Fruit fly (Drosophila melanogaster) whole organism, embryonic: ENCODE results near the gene Pp4-19C.

Source experiments
- B-H2 ChIP-seq: fragments of 200-800 bp; sonication (Bioruptor generic); optimal IDR thresholded peaks from 2 replicates; lab custom pipeline; 2018; ENCODE audit warnings: missing biosample characterization, mild to moderate bottlenecking, missing genetic modification characterization
- CG10321 ChIP-seq: fragments of 200-800 bp; sonication (Bioruptor generic); IDR thresholded peaks from 2 replicates; pipeline ENCODE4 v1.3.6; 2022; ENCODE audit warnings: missing biosample characterization, missing genetic modification characterization
- CG12659 ChIP-seq: fragments of 200-800 bp; sonication (Bioruptor generic); optimal IDR thresholded peaks from 3 replicates; lab custom pipeline; 2017; ENCODE audit warnings: mild to moderate bottlenecking, missing biosample characterization, missing genetic modification reagents, missing genetic modification characterization
- CG13424 ChIP-seq: fragments of 200-800 bp; sonication (Bioruptor generic); optimal IDR thresholded peaks from 2 replicates; lab custom pipeline; 2019; ENCODE audit warnings: missing biosample characterization, mild to moderate bottlenecking, missing genetic modification characterization, moderate library complexity
- CG13894 ChIP-seq: fragments of 200-800 bp; sonication (Bioruptor generic); optimal IDR thresholded peaks from 3 replicates; lab custom pipeline; 2018; ENCODE audit warnings: missing biosample characterization, mild to moderate bottlenecking, missing genetic modification characterization, moderate library complexity
- CG17568 ChIP-seq: fragments of 200-800 bp; sonication (Bioruptor generic); optimal IDR thresholded peaks from 2 replicates; lab custom pipeline; 2018; ENCODE audit warnings: missing biosample characterization, mild to moderate bottlenecking, missing genetic modification characterization, moderate library complexity
- CG17829 ChIP-seq: fragments of 200-800 bp; optimal IDR thresholded peaks from 2 replicates; lab custom pipeline; 2019; ENCODE audit warnings: missing biosample characterization, mild to moderate bottlenecking, missing genetic modification characterization, moderate library complexity
- CG1792 ChIP-seq: fragments of 200-800 bp; sonication (Bioruptor generic); optimal IDR thresholded peaks from 2 replicates; lab custom pipeline; 2016; ENCODE audit warnings: missing biosample characterization, missing genetic modification characterization
- CG18599 ChIP-seq: fragments of 200-800 bp; sonication (Bioruptor generic); optimal IDR thresholded peaks from 3 replicates; lab custom pipeline; 2017; ENCODE audit warnings: missing biosample characterization, missing genetic modification characterization, mild to moderate bottlenecking, moderate library complexity, missing genetic modification reagents
- CG4854 ChIP-seq: fragments of 200-800 bp; sonication (Bioruptor generic); optimal IDR thresholded peaks from 2 replicates; lab custom pipeline; 2016; ENCODE audit warnings: missing biosample characterization, missing genetic modification characterization, inconsistent platforms
- CG7745 ChIP-seq: fragments of 200-800 bp; sonication (Bioruptor generic); optimal IDR thresholded peaks from 2 replicates; lab custom pipeline; 2018; ENCODE audit warnings: missing biosample characterization, mild to moderate bottlenecking, missing genetic modification characterization, moderate library complexity
- CG8388 ChIP-seq: fragments of 200-800 bp; sonication (Bioruptor generic); optimal IDR thresholded peaks from 2 replicates; lab custom pipeline; 2019; ENCODE audit warnings: missing biosample characterization, mild to moderate bottlenecking, missing genetic modification characterization, moderate library complexity
- Dref ChIP-seq: fragments of 200-800 bp; sonication (Bioruptor generic); IDR thresholded peaks from 2 replicates; pipeline ENCODE4 v1.3.6; 2022; ENCODE audit warnings: missing biosample characterization, missing genetic modification characterization
- E2f1 ChIP-seq: fragments of 200-800 bp; sonication (Bioruptor generic); IDR thresholded peaks from 2 replicates; pipeline ENCODE4 v1.3.6; 2022; ENCODE audit warnings: missing biosample characterization, missing genetic modification characterization
- E2f2 ChIP-seq: fragments of 200-800 bp; sonication (Bioruptor generic); IDR thresholded peaks from 2 replicates; pipeline ENCODE4 v1.3.6; 2022; ENCODE audit warnings: missing biosample characterization, missing genetic modification characterization
- Fer3 ChIP-seq: fragments of 200-800 bp; sonication (Bioruptor generic); optimal IDR thresholded peaks from 2 replicates; lab custom pipeline; 2018; ENCODE audit warnings: missing biosample characterization, mild to moderate bottlenecking, missing genetic modification characterization, moderate library complexity
- HLH54F ChIP-seq: fragments of 200-800 bp; sonication (Bioruptor generic); optimal IDR thresholded peaks from 3 replicates; lab custom pipeline; 2016; ENCODE audit warnings: missing biosample characterization, missing genetic modification characterization
- Hr78 ChIP-seq, 2 experiments: fragments of 200-800 bp in 1 of 2; fragments of >200 bp in 1 of 2; sonication (Bioruptor generic) in 1 of 2; optimal IDR thresholded peaks; 2 replicates each; lab custom pipeline; 2017 to 2019; ENCODE audit warnings: missing biosample characterization in 2 of 2, missing genetic modification characterization in 2 of 2, mild to moderate bottlenecking in 1 of 2, moderate library complexity in 1 of 2
- Med ChIP-seq: fragments of 200-800 bp; sonication (Bioruptor generic); peaks from one replicate; lab custom pipeline; 2016; ENCODE audit warnings: missing biosample characterization, missing genetic modification characterization, mild to moderate bottlenecking, inconsistent platforms, moderate library complexity
- NC2β ChIP-seq: fragments of 200-800 bp; sonication (Bioruptor generic); optimal IDR thresholded peaks from 2 replicates; lab custom pipeline; 2016; ENCODE audit warnings: missing biosample characterization, missing genetic modification characterization
- Trl ChIP-seq, 3 experiments: fragments of >200 bp in 2 of 3; fragments of 200-800 bp in 1 of 3; sonication (Bioruptor generic) in 1 of 3; optimal IDR thresholded peaks; 2 replicates in 1 of 3; 3 replicates in 2 of 3; lab custom pipeline; 2016 to 2017; ENCODE audit warnings: missing biosample characterization in 1 of 3, missing genetic modification characterization in 1 of 3
- Xrp1 ChIP-seq: fragments of 200-800 bp; sonication (Bioruptor generic); IDR thresholded peaks from 2 replicates; pipeline ENCODE4 v1.3.6; 2022; ENCODE audit warnings: missing biosample characterization, missing genetic modification characterization
- ab ChIP-seq: fragments of 200-800 bp; sonication (Bioruptor generic); optimal IDR thresholded peaks from 2 replicates; lab custom pipeline; 2016; ENCODE audit warnings: missing biosample characterization, missing genetic modification characterization
- ara ChIP-seq: fragments of 200-800 bp; sonication (Bioruptor generic); IDR thresholded peaks from 2 replicates; pipeline ENCODE4 v1.3.6; 2022; ENCODE audit warnings: missing biosample characterization, missing genetic modification characterization
- chinmo ChIP-seq: fragments of 200-800 bp; sonication (Bioruptor generic); IDR thresholded peaks from 4 replicates; pipeline ENCODE4 v1.3.6; 2022; ENCODE audit warnings: missing biosample characterization, missing genetic modification characterization; ENCODE audit not compliant: partially characterized antibody
- da ChIP-seq: fragments of 200-800 bp; sonication (Bioruptor generic); optimal IDR thresholded peaks from 2 replicates; lab custom pipeline; 2016; ENCODE audit warnings: missing biosample characterization, missing genetic modification characterization
- dan ChIP-seq: fragments of 200-800 bp; sonication (Bioruptor generic); IDR thresholded peaks from 2 replicates; pipeline ENCODE4 v1.3.6; 2022; ENCODE audit warnings: missing biosample characterization, missing genetic modification characterization
- disco-r ChIP-seq: fragments of 200-800 bp; sonication (Bioruptor generic); optimal IDR thresholded peaks from 2 replicates; lab custom pipeline; 2016; ENCODE audit warnings: missing biosample characterization, missing genetic modification characterization
- dmrt11E ChIP-seq: fragments of 200-800 bp; sonication (Bioruptor generic); optimal IDR thresholded peaks from 3 replicates; lab custom pipeline; 2018; ENCODE audit warnings: missing biosample characterization, mild to moderate bottlenecking, missing genetic modification characterization, moderate library complexity
- fu2 ChIP-seq: fragments of 200-800 bp; sonication (Bioruptor generic); optimal IDR thresholded peaks from 2 replicates; lab custom pipeline; 2016; ENCODE audit warnings: missing biosample characterization, missing genetic modification characterization
- gfzf ChIP-seq: fragments of 200-800 bp; sonication (Bioruptor generic); optimal IDR thresholded peaks from 2 replicates; lab custom pipeline; 2016; ENCODE audit warnings: missing biosample characterization, mild to moderate bottlenecking, missing genetic modification characterization, moderate library complexity
- hbn ChIP-seq: fragments of 200-800 bp; sonication (Bioruptor generic); IDR thresholded peaks from 2 replicates; pipeline ENCODE4 v1.3.6; 2022; ENCODE audit warnings: missing biosample characterization, missing genetic modification characterization; ENCODE audit not compliant: partially characterized antibody
- nau ChIP-seq: fragments of 200-800 bp; sonication (Bioruptor generic); optimal IDR thresholded peaks from 3 replicates; lab custom pipeline; 2017; ENCODE audit warnings: missing biosample characterization, mild to moderate bottlenecking, missing genetic modification characterization, missing genetic modification reagents
- pb ChIP-seq: fragments of 200-800 bp; sonication (Bioruptor generic); optimal IDR thresholded peaks from 3 replicates; lab custom pipeline; 2016; ENCODE audit warnings: missing biosample characterization, missing genetic modification characterization
- prd ChIP-seq, 3 experiments: fragments of >200 bp in 2 of 3; fragments of 200-800 bp in 1 of 3; sonication (Bioruptor generic) in 1 of 3; optimal IDR thresholded peaks in 2 of 3; IDR thresholded peaks in 1 of 3; 2 replicates in 2 of 3; 3 replicates in 1 of 3; pipeline versions ENCODE4 v1.3.6 to Lab custom; 2017 to 2022; ENCODE audit warnings: missing biosample characterization in 1 of 3, missing genetic modification characterization in 1 of 3
- scrt ChIP-seq: fragments of 200-800 bp; sonication (Bioruptor generic); optimal IDR thresholded peaks from 2 replicates; lab custom pipeline; 2018; ENCODE audit warnings: missing biosample characterization, mild to moderate bottlenecking, missing genetic modification characterization, moderate library complexity
- seq ChIP-seq: fragments of 200-800 bp; sonication (Bioruptor generic); IDR thresholded peaks from 2 replicates; pipeline ENCODE4 v1.3.6; 2022; ENCODE audit warnings: missing biosample characterization, missing genetic modification characterization
- sim ChIP-seq: fragments of 200-800 bp; sonication (Bioruptor generic); IDR thresholded peaks from 2 replicates; pipeline ENCODE4 v1.3.6; 2022; ENCODE audit warnings: missing biosample characterization, missing genetic modification characterization
- sisA ChIP-seq: fragments of 200-800 bp; sonication (Bioruptor generic); IDR thresholded peaks from 2 replicates; pipeline ENCODE4 v1.3.6; 2022; ENCODE audit warnings: missing biosample characterization, missing genetic modification characterization
- stwl ChIP-seq: fragments of 200-800 bp; sonication (Bioruptor generic); optimal IDR thresholded peaks from 3 replicates; lab custom pipeline; 2018; ENCODE audit warnings: missing biosample characterization, mild to moderate bottlenecking, missing genetic modification characterization, moderate library complexity
- tup ChIP-seq: fragments of 200-800 bp; sonication (Bioruptor generic); optimal IDR thresholded peaks from 2 replicates; lab custom pipeline; 2016; ENCODE audit warnings: missing biosample characterization, mild to moderate bottlenecking, missing genetic modification characterization, moderate library complexity
- usp ChIP-seq: fragments of >200 bp; optimal IDR thresholded peaks from 2 replicates; lab custom pipeline; 2017; ENCODE audit warnings: missing biosample characterization, missing genetic modification characterization
- zfh2 ChIP-seq: fragments of 200-800 bp; sonication (Bioruptor generic); optimal IDR thresholded peaks from 2 replicates; lab custom pipeline; 2016; ENCODE audit warnings: missing biosample characterization, missing genetic modification characterization

Gene Pp4-19C

DNA sequence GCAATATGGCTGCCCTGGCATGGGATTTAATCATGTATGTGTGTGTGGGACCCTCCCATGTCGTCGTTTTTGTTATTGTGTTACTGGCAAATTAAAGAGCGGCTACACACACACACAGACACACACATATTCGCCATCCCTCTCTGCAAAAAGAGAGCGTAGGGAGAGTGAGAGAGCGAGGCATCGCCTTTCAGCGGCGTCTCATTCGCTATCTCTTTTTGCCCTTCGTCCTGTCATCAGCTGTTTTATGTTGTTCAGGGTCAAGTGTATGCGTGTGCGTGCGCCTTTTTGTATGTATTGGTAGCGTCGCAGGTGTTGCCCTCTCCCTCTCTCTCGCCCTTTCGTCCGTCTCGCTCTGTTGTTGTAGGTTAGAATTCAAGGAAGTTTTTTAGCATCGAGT, 13.1 kb upstream of the Pp4-19C start (continued):
- no peak for TF ChIP-seq CG1792 (GFP tag; lab: Kevin White, UChicago)
- no peak for TF ChIP-seq dmrt11E (tag; lab: Kevin White, UChicago)
- no peak for TF ChIP-seq B-H2
- TF ChIP-seq E2f1 (GFP tag; lab: Robert Waterston, UW) = no peak
- no peak for TF ChIP-seq CG13894
- no peak for TF ChIP-seq sim (GFP tag; lab: Robert Waterston, UW)
- no peak for TF ChIP-seq usp (GFP tag; lab: Kevin White, UChicago)
- TF ChIP-seq CG7745 = no peak
- TF ChIP-seq da (GFP tag; lab: Kevin White, UChicago) = no peak
- no peak for TF ChIP-seq ara
- TF ChIP-seq CG17568 (GFP tag; lab: Kevin White, UChicago) = no peak
- TF ChIP-seq NC2β (GFP tag; lab: Kevin White, UChicago) = no peak
- no peak for TF ChIP-seq CG13424 (tag; lab: Kevin White, UChicago)
- TF ChIP-seq CG17829 = no peak
- 0 out of 4 replicates have a peak, but pooled peaks have one; percentile 40 for TF ChIP-seq chinmo (GFP tag; lab: Robert Waterston, UW)
- TF ChIP-seq Fer3 (tag; lab: Kevin White, UChicago) = no peak
- TF ChIP-seq pb = no peak
- no peak for TF ChIP-seq prd (optimal IDR thresholded peaks at IDR 0.05; lab: Kevin White, UChicago)
- no peak for TF ChIP-seq prd (GFP tag; IDR thresholded peaks at IDR 0.05; lab: Robert Waterston, UW)
- peak; percentile 23 for TF ChIP-seq Med (GFP tag; lab: Kevin White, UChicago)
- no peak for TF ChIP-seq CG12659 (GFP tag; lab: Kevin White, UChicago)
- TF ChIP-seq ab (GFP tag; lab: Kevin White, UChicago) = no peak
- TF ChIP-seq CG8388 (GFP tag; lab: Kevin White, UChicago) = no peak
- no peak for TF ChIP-seq nau (GFP tag; lab: Kevin White, UChicago)
- peak; percentile 50; the same call in 1 of the 2 replicates for TF ChIP-seq CG10321
- no peak for TF ChIP-seq CG4854
- no peak for TF ChIP-seq Dref (GFP tag; lab: Robert Waterston, UW)
- TF ChIP-seq Trl (optimal IDR thresholded peaks at IDR 0.05; lab: Kevin White, UChicago) = peak; percentile 7 to 57
- no peak for TF ChIP-seq Trl (GFP tag; optimal IDR thresholded peaks at IDR 0.05; lab: Kevin White, UChicago)
- no peak for TF ChIP-seq stwl (tag; lab: Kevin White, UChicago)
- TF ChIP-seq scrt = peak; percentile 47
- TF ChIP-seq E2f2 (GFP tag; lab: Robert Waterston, UW) = no peak
- TF ChIP-seq fu2 (GFP tag; lab: Kevin White, UChicago) = no peak
- TF ChIP-seq hbn (GFP tag; lab: Robert Waterston, UW) = no peak
- TF ChIP-seq gfzf (GFP tag; lab: Kevin White, UChicago) = no peak
- no peak for TF ChIP-seq Hr78 (GFP tag; optimal IDR thresholded peaks at IDR 0.05; lab: Kevin White, UChicago)
- TF ChIP-seq zfh2 = no peak
- TF ChIP-seq sisA (GFP tag; lab: Robert Waterston, UW) = no peak
- no peak for TF ChIP-seq CG18599 (GFP tag; lab: Kevin White, UChicago)
- no peak for TF ChIP-seq seq (GFP tag; lab: Robert Waterston, UW)
- no peak for TF ChIP-seq HLH54F
- TF ChIP-seq disco-r (GFP tag; lab: Kevin White, UChicago) = no peak
- no peak for TF ChIP-seq dan
- TF ChIP-seq Xrp1 = no peak
- TF ChIP-seq tup = no peak
